Worm (Caenorhabditis elegans) whole organism, L4 larva: ENCODE measurements around the gene lev-8.

ENCODE experiments used
- F49E8.2 ChIP-seq: sonication (generic microtip); optimal IDR thresholded peaks from 2 replicates; lab custom pipeline; 2016; ENCODE audit warnings: missing compliant biosample characterization, mild to moderate bottlenecking, missing genetic modification characterization, borderline replicate concordance
- ces-1 ChIP-seq: fragments of 150-350 bp; sonication (generic microtip); optimal IDR thresholded peaks from 4 replicates; lab custom pipeline; 2014; ENCODE audit warnings: missing biosample characterization, missing genetic modification reagents, missing genetic modification characterization
- dve-1 ChIP-seq: sonication (generic microtip); optimal IDR thresholded peaks from 2 replicates; lab custom pipeline; 2017; ENCODE audit warnings: antibody characterized with exemption, mild to moderate bottlenecking, missing genetic modification characterization, missing compliant biosample characterization; ENCODE audit not compliant: insufficient read depth
- lin-29 ChIP-seq: fragments of 200-800 bp; sonication (Bioruptor generic); IDR thresholded peaks from 2 replicates; pipeline ENCODE4 v1.3.6; 2022; ENCODE audit warnings: missing genetic modification reagents, missing genetic modification characterization, missing compliant biosample characterization
- nhr-11 ChIP-seq: fragments of 150-350 bp; optimal IDR thresholded peaks from 2 replicates; lab custom pipeline; 2014; ENCODE audit warnings: missing biosample characterization, missing genetic modification characterization
- nhr-111 ChIP-seq: fragments of 200-800 bp; sonication (Bioruptor generic); optimal IDR thresholded peaks from 2 replicates; lab custom pipeline; 2018; ENCODE audit warnings: mild to moderate bottlenecking, missing genetic modification characterization, missing compliant biosample characterization
- nhr-237 ChIP-seq: sonication (generic microtip); optimal IDR thresholded peaks from 2 replicates; lab custom pipeline; 2017; ENCODE audit warnings: missing biosample characterization, missing genetic modification characterization
- pha-4 ChIP-seq, 2 experiments: fragments of 150-350 bp in 1 of 2; fragments of 200-800 bp in 1 of 2; sonication (Bioruptor generic) in 1 of 2; IDR thresholded peaks in 1 of 2; optimal IDR thresholded peaks in 1 of 2; 2 replicates each; pipeline versions ENCODE4 v1.3.6 to Lab custom; 2014 to 2022; ENCODE audit warnings: missing genetic modification characterization in 2 of 2, missing genetic modification reagents in 2 of 2, missing biosample characterization in 1 of 2, missing compliant biosample characterization in 1 of 2
- unc-130 ChIP-seq: sonication (generic microtip); optimal IDR thresholded peaks from 2 replicates; lab custom pipeline; 2016; ENCODE audit warnings: missing genetic modification reagents, missing genetic modification characterization, missing compliant biosample characterization
- unc-62 ChIP-seq, 3 experiments: fragments of 150-350 bp in 1 of 3; sonication (generic microtip); optimal IDR thresholded peaks in 2 of 3; peaks in 1 of 3; 1 replicate in 1 of 3; 2 replicates in 2 of 3; lab custom pipeline; 2014 to 2017; ENCODE audit warnings: missing biosample characterization in 3 of 3, missing genetic modification characterization in 3 of 3, missing genetic modification reagents in 3 of 3, missing genotype in 1 of 3
- ztf-11 ChIP-seq: fragments of 150-350 bp; optimal IDR thresholded peaks from 2 replicates; lab custom pipeline; 2014; ENCODE audit warnings: missing biosample characterization, missing genetic modification characterization

DNA sequence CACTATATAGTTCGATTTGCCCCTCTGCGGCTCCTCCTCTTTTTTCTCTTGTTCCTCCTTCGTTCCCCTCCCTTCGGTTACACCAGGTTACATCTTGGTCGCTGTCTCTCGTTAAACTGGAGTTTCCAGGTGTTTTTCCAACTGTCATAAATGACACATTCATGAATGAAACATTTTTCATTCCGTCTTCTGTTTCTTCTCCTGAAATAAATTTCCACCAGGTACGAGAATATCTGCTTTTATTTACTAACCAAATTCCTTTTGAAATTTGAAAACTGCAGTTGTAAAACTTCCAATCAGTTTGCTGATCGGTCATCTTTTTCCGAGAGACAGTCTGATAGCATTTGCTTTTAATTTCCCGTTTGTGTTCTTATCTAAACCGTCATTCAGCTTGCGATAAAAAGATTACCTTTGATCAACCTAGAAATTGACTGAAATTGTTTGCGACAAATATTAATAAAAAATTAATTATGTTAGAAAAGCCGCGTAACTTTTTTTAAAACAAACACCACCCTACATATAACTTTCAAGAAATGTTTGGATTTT lies 4.4 kb upstream of the lev-8 start, which contains the start of gene C35C5.10:
- TF ChIP-seq pha-4 (GFP tag; IDR thresholded peaks at IDR 0.05; lab: Robert Waterston, UW) (no peak), pha-4 (tag; optimal IDR thresholded peaks at IDR 0.05; lab: Kevin White, UChicago) (no peak), dve-1 (tag; lab: Kevin White, UChicago) (peak; percentile 27), F49E8.2 (tag; lab: Kevin White, UChicago) (no peak), lin-29 (GFP tag; lab: Robert Waterston, UW) (no peak), unc-130 (GFP tag; lab: Kevin White, UChicago) (no peak), nhr-237 (tag; lab: Kevin White, UChicago) (no peak), nhr-111 (GFP tag; lab: Kevin White, UChicago) (no peak), unc-62 (GFP tag; optimal IDR thresholded peaks at IDR 0.05 in 1 of 2; lab: Kevin White, UChicago) (no peak), unc-62 (tag; optimal IDR thresholded peaks at IDR 0.05; lab: Kevin White, UChicago) (no peak), ztf-11 (tag; lab: Kevin White, UChicago) (no peak), ces-1 (no peak), nhr-11 (tag; lab: Kevin White, UChicago) (no peak)
